Worm (Caenorhabditis elegans) whole organism, L4 larva: ENCODE data around the gene pqn-54.

Source experiments
- D1046.2 ChIP-seq: fragments of 200-800 bp; sonication (Bioruptor generic); IDR thresholded peaks from 2 replicates; pipeline ENCODE4 v1.3.6; 2022; ENCODE audit warnings: missing genetic modification characterization, missing compliant biosample characterization
- F26F4.8 ChIP-seq: fragments of 200-800 bp; sonication (Bioruptor generic); conservative IDR thresholded peaks from 2 replicates; pipeline ENCODE4 v1.3.6; 2022; ENCODE audit warnings: missing genetic modification characterization, missing compliant biosample characterization
- F37D6.2 ChIP-seq: sonication (generic microtip); optimal IDR thresholded peaks from 2 replicates; lab custom pipeline; 2016; ENCODE audit warnings: mild to moderate bottlenecking, missing genetic modification characterization, missing compliant biosample characterization
- Y75B8A.6 ChIP-seq: fragments of 200-800 bp; sonication (Bioruptor generic); IDR thresholded peaks from 2 replicates; pipeline ENCODE4 v1.3.6; 2022; ENCODE audit warnings: missing genetic modification reagents, missing genetic modification characterization, missing compliant biosample characterization
- ZK337.2 ChIP-seq: fragments of 200-800 bp; sonication (Bioruptor generic); IDR thresholded peaks from 2 replicates; pipeline ENCODE4 v1.3.6; 2022; ENCODE audit warnings: missing genetic modification reagents, missing genetic modification characterization, missing compliant biosample characterization
- aha-1 ChIP-seq: fragments of 150-350 bp; peaks from one replicate; lab custom pipeline; 2014; ENCODE audit warnings: missing biosample characterization, missing genetic modification characterization
- ama-1 ChIP-seq: fragments of 150-350 bp; optimal IDR thresholded peaks from 2 replicates; lab custom pipeline; 2014; ENCODE audit warnings: inconsistent platforms, mixed read lengths
- ceh-32 ChIP-seq: sonication (generic microtip); optimal IDR thresholded peaks from 2 replicates; lab custom pipeline; 2016; ENCODE audit warnings: mild to moderate bottlenecking, missing genetic modification characterization, missing compliant biosample characterization; ENCODE audit not compliant: poor library complexity
- ceh-44 ChIP-seq: fragments of 200-800 bp; sonication (Bioruptor generic); IDR thresholded peaks from 2 replicates; pipeline ENCODE4 v1.3.6; 2022; ENCODE audit warnings: missing genetic modification reagents, missing genetic modification characterization, missing compliant biosample characterization
- ces-1 ChIP-seq: fragments of 150-350 bp; sonication (generic microtip); optimal IDR thresholded peaks from 4 replicates; lab custom pipeline; 2014; ENCODE audit warnings: missing biosample characterization, missing genetic modification reagents, missing genetic modification characterization
- cey-2 ChIP-seq: sonication (generic microtip); optimal IDR thresholded peaks from 3 replicates; lab custom pipeline; 2017; ENCODE audit warnings: missing genetic modification characterization, mild to moderate bottlenecking, missing compliant biosample characterization, antibody characterized with exemption, borderline replicate concordance; ENCODE audit not compliant: insufficient read depth
- daf-12 ChIP-seq: fragments of 150-350 bp; optimal IDR thresholded peaks from 2 replicates; lab custom pipeline; 2014; ENCODE audit warnings: missing biosample characterization, missing genetic modification reagents, missing genetic modification characterization
- dmd-6 ChIP-seq: fragments of 200-800 bp; sonication (Bioruptor generic); IDR thresholded peaks from 2 replicates; pipeline ENCODE4 v1.3.6; 2022; ENCODE audit warnings: missing genetic modification reagents, missing genetic modification characterization, missing compliant biosample characterization
- dmd-8 ChIP-seq: fragments of 200-800 bp; sonication (Bioruptor generic); IDR thresholded peaks from 2 replicates; pipeline ENCODE4 v1.3.6; 2022; ENCODE audit warnings: missing genetic modification characterization, missing compliant biosample characterization
- dpl-1 ChIP-seq: fragments of 150-350 bp; optimal IDR thresholded peaks from 2 replicates; lab custom pipeline; 2014; ENCODE audit warnings: missing biosample characterization, missing genetic modification reagents, missing genetic modification characterization
- fkh-10 ChIP-seq: fragments of 150-350 bp; optimal IDR thresholded peaks from 2 replicates; lab custom pipeline; 2014; ENCODE audit warnings: missing biosample characterization, missing genetic modification reagents, missing genetic modification characterization
- fos-1 ChIP-seq: fragments of 150-350 bp; optimal IDR thresholded peaks from 2 replicates; lab custom pipeline; 2014; ENCODE audit warnings: missing biosample characterization, missing genetic modification characterization
- hlh-11 ChIP-seq: fragments of 200-800 bp; sonication (Bioruptor generic); optimal IDR thresholded peaks from 2 replicates; lab custom pipeline; 2018; ENCODE audit warnings: mild to moderate bottlenecking, missing genetic modification characterization, missing compliant biosample characterization
- hlh-30 ChIP-seq: sonication (generic microtip); optimal IDR thresholded peaks from 2 replicates; lab custom pipeline; 2017; ENCODE audit warnings: antibody characterized with exemption, mild to moderate bottlenecking, missing genetic modification characterization, missing compliant biosample characterization; ENCODE audit not compliant: insufficient read depth
- jun-1 ChIP-seq: fragments of 150-350 bp; optimal IDR thresholded peaks from 2 replicates; lab custom pipeline; 2014; ENCODE audit warnings: missing biosample characterization, missing genetic modification reagents, missing genetic modification characterization
- lin-29 ChIP-seq: fragments of 200-800 bp; sonication (Bioruptor generic); IDR thresholded peaks from 2 replicates; pipeline ENCODE4 v1.3.6; 2022; ENCODE audit warnings: missing genetic modification reagents, missing genetic modification characterization, missing compliant biosample characterization
- lin-38 ChIP-seq: fragments of 200-800 bp; sonication (Bioruptor generic); IDR thresholded peaks from 2 replicates; pipeline ENCODE4 v1.3.6; 2022; ENCODE audit warnings: missing genetic modification reagents, missing genetic modification characterization, missing compliant biosample characterization
- lsy-2 ChIP-seq, 2 experiments: fragments of 150-350 bp in 1 of 2; sonication (generic microtip) in 1 of 2; optimal IDR thresholded peaks; 2 replicates each; lab custom pipeline; 2014 to 2017; ENCODE audit warnings: missing biosample characterization in 2 of 2, missing genetic modification characterization in 2 of 2
- mdl-1 ChIP-seq, 2 experiments: fragments of 150-350 bp in 1 of 2; sonication (generic microtip) in 1 of 2; optimal IDR thresholded peaks; 2 replicates each; lab custom pipeline; 2014 to 2017; ENCODE audit warnings: missing biosample characterization in 2 of 2, missing genetic modification characterization in 2 of 2
- mes-2 ChIP-seq: sonication (generic microtip); optimal IDR thresholded peaks from 2 replicates; lab custom pipeline; 2016; ENCODE audit warnings: missing genotype, mild to moderate bottlenecking, missing genetic modification characterization, missing compliant biosample characterization; ENCODE audit not compliant: poor library complexity, severe bottlenecking
- nhr-102 ChIP-seq: sonication (generic microtip); optimal IDR thresholded peaks from 2 replicates; lab custom pipeline; 2016; ENCODE audit warnings: mild to moderate bottlenecking, missing genetic modification characterization, moderate library complexity, missing compliant biosample characterization
- nhr-237 ChIP-seq: sonication (generic microtip); optimal IDR thresholded peaks from 2 replicates; lab custom pipeline; 2017; ENCODE audit warnings: missing biosample characterization, missing genetic modification characterization
- nhr-28 ChIP-seq: fragments of 150-350 bp; optimal IDR thresholded peaks from 2 replicates; lab custom pipeline; 2014; ENCODE audit warnings: missing biosample characterization, missing genetic modification characterization
- nhr-41 ChIP-seq: fragments of 200-800 bp; sonication (Bioruptor generic); IDR thresholded peaks from 2 replicates; pipeline ENCODE4 v1.3.6; 2022; ENCODE audit warnings: missing genetic modification reagents, missing genetic modification characterization, missing compliant biosample characterization
- nhr-48 ChIP-seq: sonication (generic microtip); optimal IDR thresholded peaks from 2 replicates; lab custom pipeline; 2016; ENCODE audit warnings: mild to moderate bottlenecking, missing genetic modification characterization, missing compliant biosample characterization
- nhr-6 ChIP-seq: fragments of 150-350 bp; optimal IDR thresholded peaks from 2 replicates; lab custom pipeline; 2014; ENCODE audit warnings: missing biosample characterization, missing genetic modification characterization
- nhr-76 ChIP-seq: fragments of 150-350 bp; optimal IDR thresholded peaks from 2 replicates; lab custom pipeline; 2014; ENCODE audit warnings: missing biosample characterization, missing genetic modification characterization
- php-3 ChIP-seq: fragments of 200-800 bp; sonication (Bioruptor generic); IDR thresholded peaks from 2 replicates; pipeline ENCODE4 v1.3.6; 2022; ENCODE audit warnings: missing genetic modification reagents, missing genetic modification characterization, missing compliant biosample characterization
- rbr-2 ChIP-seq: sonication (generic microtip); optimal IDR thresholded peaks from 2 replicates; lab custom pipeline; 2016; ENCODE audit warnings: missing genotype, missing genetic modification characterization, missing compliant biosample characterization
- sdz-12 ChIP-seq: fragments of 200-800 bp; sonication (Bioruptor generic); optimal IDR thresholded peaks from 2 replicates; lab custom pipeline; 2018; ENCODE audit warnings: mild to moderate bottlenecking, missing genetic modification characterization, missing compliant biosample characterization
- set-16 ChIP-seq: fragments of 200-800 bp; sonication (Bioruptor generic); IDR thresholded peaks from 2 replicates; pipeline ENCODE4 v1.3.6; 2022; ENCODE audit warnings: missing genetic modification reagents, missing genetic modification characterization, missing compliant biosample characterization
- skn-1 ChIP-seq: fragments of 150-350 bp; optimal IDR thresholded peaks from 2 replicates; lab custom pipeline; 2014; ENCODE audit warnings: missing biosample characterization, missing genetic modification characterization
- unc-62 ChIP-seq, 3 experiments: fragments of 150-350 bp in 1 of 3; sonication (generic microtip); optimal IDR thresholded peaks in 2 of 3; peaks in 1 of 3; 1 replicate in 1 of 3; 2 replicates in 2 of 3; lab custom pipeline; 2014 to 2017; ENCODE audit warnings: missing biosample characterization in 3 of 3, missing genetic modification characterization in 3 of 3, missing genetic modification reagents in 3 of 3, missing genotype in 1 of 3
- zag-1 ChIP-seq: fragments of 150-350 bp; optimal IDR thresholded peaks from 2 replicates; lab custom pipeline; 2014; ENCODE audit warnings: missing biosample characterization, missing genetic modification characterization
- zip-11 ChIP-seq: fragments of 200-800 bp; sonication (Bioruptor generic); IDR thresholded peaks from 2 replicates; pipeline ENCODE4 v1.3.6; 2022; ENCODE audit warnings: missing genetic modification characterization, missing compliant biosample characterization
- ztf-7 ChIP-seq: fragments of 150-350 bp; optimal IDR thresholded peaks from 2 replicates; lab custom pipeline; 2014; ENCODE audit warnings: missing biosample characterization, missing genetic modification characterization

Gene pqn-54

DNA sequence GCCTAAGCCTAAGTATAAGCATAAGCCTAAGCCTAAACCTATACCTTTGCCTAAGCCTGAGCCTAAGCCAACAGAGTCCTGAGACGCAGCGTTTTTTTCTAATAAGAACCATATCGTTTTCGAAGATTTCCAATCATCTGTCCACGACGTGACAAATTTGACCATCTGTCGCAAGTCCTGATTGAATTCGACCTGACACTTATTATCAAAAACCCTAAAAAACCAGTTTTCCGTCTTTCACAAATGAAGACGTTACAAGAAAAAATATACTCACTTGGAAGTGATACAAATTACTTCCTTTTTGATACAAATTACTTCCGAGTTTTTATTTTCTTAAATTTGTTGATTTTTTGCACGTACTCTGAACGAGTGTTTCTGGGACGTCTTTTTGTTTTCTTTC is 26.6 kb upstream of the pqn-54 start:
- TF ChIP-seq lin-38 (no peak), dmd-6 (GFP tag; lab: Robert Waterston, UW) (no peak), fos-1 (tag; lab: Kevin White, UChicago) (no peak), aha-1 (tag; lab: Kevin White, UChicago) (peak; percentile 84), skn-1 (tag; lab: Kevin White, UChicago) (no peak), D1046.2 (GFP tag; lab: Robert Waterston, UW) (no peak), lin-29 (GFP tag; lab: Robert Waterston, UW) (no peak), dpl-1 (GFP tag; lab: Kevin White, UChicago) (no peak), ztf-7 (tag; lab: Kevin White, UChicago) (no peak), hlh-30 (tag; lab: Kevin White, UChicago) (peak; percentile 6), nhr-237 (tag; lab: Kevin White, UChicago) (no peak), unc-62 (GFP tag; optimal IDR thresholded peaks at IDR 0.05 in 1 of 2; lab: Kevin White, UChicago) (peak in 1 of 2 experiments; percentile 88), unc-62 (tag; optimal IDR thresholded peaks at IDR 0.05; lab: Kevin White, UChicago) (no peak)

DNA sequence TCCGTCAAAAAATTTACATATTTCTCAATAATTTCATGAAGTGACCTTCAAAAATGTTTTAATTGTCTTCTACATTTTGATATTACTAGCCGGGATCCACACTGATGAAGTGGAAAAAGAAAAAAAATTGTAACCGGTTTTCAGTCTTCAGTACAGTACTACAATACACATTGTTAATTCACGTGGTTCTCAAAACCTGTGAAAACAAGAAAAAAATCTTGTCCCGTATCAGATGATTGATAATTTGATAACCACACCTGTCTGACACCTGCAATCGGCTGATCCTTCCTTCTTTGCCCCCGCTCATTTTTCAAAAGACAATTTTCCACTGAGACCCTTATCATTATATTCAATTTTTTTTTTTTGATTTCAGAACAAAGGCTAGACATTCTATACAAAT is 26.0 kb upstream of the pqn-54 start, which contains the start of gene R09B5.11:
Gene R09B5.11, plus strand, starts transcription at position 374 of the 400 bp plus-strand sequence.
- TF ChIP-seq cey-2 (tag; lab: Kevin White, UChicago) (peak; percentile 16), hlh-30 (tag; lab: Kevin White, UChicago) (peak; percentile 47), ceh-44 (GFP tag; lab: Robert Waterston, UW) (no peak), mes-2 (tag; lab: Kevin White, UChicago) (no peak), dmd-6 (GFP tag; lab: Robert Waterston, UW) (peak; percentile 36), hlh-11 (tag; lab: Kevin White, UChicago) (peak; percentile 17), nhr-28 (tag; lab: Kevin White, UChicago) (peak; percentile 68), mdl-1 (tag; optimal IDR thresholded peaks at IDR 0.05; lab: Kevin White, UChicago) (peak in 1 of 2 experiments; percentile 19), aha-1 (tag; lab: Kevin White, UChicago) (peak; percentile 11), nhr-48 (tag; lab: Kevin White, UChicago) (peak; percentile 7)
- TF ChIP-seq, all 104 proteins: peak for 8

DNA sequence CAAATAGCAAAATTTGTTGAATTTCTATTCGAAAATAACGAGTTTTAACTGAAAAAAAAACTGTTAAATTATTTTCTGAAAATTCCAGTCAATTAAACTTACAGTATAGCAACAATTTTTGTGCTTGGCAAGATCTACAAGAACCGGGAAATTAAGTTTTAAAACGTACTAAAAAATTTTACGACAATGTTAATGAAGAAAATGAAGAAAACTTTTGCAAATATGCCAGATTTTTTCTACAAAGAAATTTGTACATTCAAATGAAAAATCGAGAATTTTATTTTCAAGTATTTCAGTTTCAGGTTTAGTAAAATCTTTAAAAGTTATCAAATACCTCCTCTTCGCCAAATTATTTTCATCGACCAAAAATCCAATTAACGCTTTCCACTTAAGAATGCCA is 22.7 kb upstream of the pqn-54 start, which contains the start of gene cnc-11:
Gene cnc-11, plus strand, starts transcription at position 301 of the 400 bp plus-strand sequence.
- TF ChIP-seq unc-62 (GFP tag; optimal IDR thresholded peaks at IDR 0.05 in 1 of 2; lab: Kevin White, UChicago): peak in 1 of 2 experiments; percentile 65
- TF ChIP-seq unc-62 (tag; optimal IDR thresholded peaks at IDR 0.05; lab: Kevin White, UChicago): no peak
- no peak for TF ChIP-seq ama-1 (lab: Kevin White, UChicago)
- TF ChIP-seq, all 104 proteins: peak for 1

DNA sequence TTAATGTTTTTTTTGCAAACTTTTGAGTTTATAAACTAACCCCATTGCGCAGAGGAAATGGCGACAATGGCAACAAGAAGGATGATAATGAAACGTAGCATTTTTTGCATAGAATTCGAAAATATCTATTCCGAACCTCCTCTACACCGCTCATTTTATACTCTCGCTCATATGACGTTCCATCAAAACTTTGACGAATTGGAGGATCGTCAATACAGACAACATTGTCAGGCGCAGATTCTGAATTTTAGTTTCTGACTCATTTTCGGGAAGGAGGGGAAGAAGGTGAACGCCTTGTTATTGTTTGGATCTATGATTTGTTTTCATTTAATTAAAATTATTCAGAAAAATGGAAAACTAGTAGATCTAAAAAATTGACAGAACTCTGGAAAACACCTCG is 20.6 kb upstream of the pqn-54 start, which contains the start of gene cnc-1:
Gene cnc-1, minus strand, starts transcription at position 101 of the 400 bp plus-strand sequence.
- TF ChIP-seq nhr-102 (no peak), lsy-2 (tag; optimal IDR thresholded peaks at IDR 0.05; lab: Kevin White, UChicago) (no peak), fkh-10 (GFP tag; lab: Kevin White, UChicago) (no peak), ceh-32 (tag; lab: Kevin White, UChicago) (no peak), set-16 (GFP tag; lab: Robert Waterston, UW) (no peak), mdl-1 (tag; optimal IDR thresholded peaks at IDR 0.05; lab: Kevin White, UChicago) (no peak), F26F4.8 (GFP tag; lab: Robert Waterston, UW) (no peak), zip-11 (no peak), rbr-2 (tag; lab: Kevin White, UChicago) (no peak), dmd-8 (GFP tag; lab: Robert Waterston, UW) (no peak), nhr-6 (tag; lab: Kevin White, UChicago) (no peak), fos-1 (tag; lab: Kevin White, UChicago) (no peak)
- TF ChIP-seq, all 104 proteins: peak for 0

DNA sequence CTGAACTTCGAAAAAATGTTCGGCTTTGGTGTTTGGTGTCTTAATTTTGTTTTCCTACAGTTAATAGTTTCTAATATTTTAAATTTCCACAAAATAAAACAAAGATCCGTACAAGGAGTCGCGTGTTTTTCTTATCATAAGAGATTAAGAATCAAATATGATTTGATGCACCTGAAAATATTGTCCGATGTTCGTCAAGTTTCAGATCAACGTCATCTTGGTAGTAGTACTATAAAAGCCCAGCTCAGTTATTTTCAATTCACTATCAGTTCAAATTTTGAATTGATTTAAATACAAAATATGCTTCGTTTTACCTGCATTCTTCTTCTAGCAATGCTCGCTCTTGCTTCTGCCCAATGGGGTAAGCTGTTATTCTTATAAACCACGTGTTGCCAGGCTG is 19.7 kb upstream of the pqn-54 start, which contains the start of gene cnc-5:
Gene cnc-5, plus strand, starts transcription at position 301 of the 400 bp plus-strand sequence.
- TF ChIP-seq lin-29 (GFP tag; lab: Robert Waterston, UW) (no peak), php-3 (GFP tag; lab: Robert Waterston, UW) (no peak), Y75B8A.6 (no peak), nhr-76 (tag; lab: Kevin White, UChicago) (no peak), zag-1 (tag; lab: Kevin White, UChicago) (no peak), ZK337.2 (GFP tag; lab: Robert Waterston, UW) (no peak), F37D6.2 (no peak), ces-1 (no peak), sdz-12 (GFP tag; lab: Kevin White, UChicago) (no peak), daf-12 (tag; lab: Kevin White, UChicago) (no peak), nhr-41 (GFP tag; lab: Robert Waterston, UW) (no peak), jun-1 (tag; lab: Kevin White, UChicago) (no peak)
